Worm (Caenorhabditis elegans) whole organism, young adult: ENCODE measurements around the gene klp-4.

Experiments used
- F52B5.7 ChIP-seq: sonication (generic microtip); optimal IDR thresholded peaks from 2 replicates; lab custom pipeline; 2016; ENCODE audit warnings: mild to moderate bottlenecking, missing genetic modification characterization, missing compliant biosample characterization
- attf-3 ChIP-seq: fragments of 200-800 bp; sonication (Bioruptor generic); conservative IDR thresholded peaks from 2 replicates; pipeline ENCODE4 v1.3.6; 2022; ENCODE audit warnings: missing genetic modification reagents, missing genetic modification characterization, missing compliant biosample characterization
- ceh-58 ChIP-seq: fragments of 200-800 bp; sonication (Bioruptor generic); IDR thresholded peaks from 2 replicates; pipeline ENCODE4 v1.3.6; 2022; ENCODE audit warnings: missing genetic modification characterization, missing compliant biosample characterization
- dox-1 ChIP-seq: fragments of 200-800 bp; sonication (Bioruptor generic); IDR thresholded peaks from 2 replicates; pipeline ENCODE4 v1.3.6; 2022; ENCODE audit warnings: missing genetic modification reagents, missing genetic modification characterization, missing compliant biosample characterization
- ets-4 ChIP-seq: fragments of 200-800 bp; sonication (Bioruptor generic); optimal IDR thresholded peaks from 2 replicates; lab custom pipeline; 2018; ENCODE audit warnings: mild to moderate bottlenecking, missing genetic modification characterization, missing compliant biosample characterization
- pbrm-1 ChIP-seq: fragments of 200-800 bp; sonication (Bioruptor generic); IDR thresholded peaks from 2 replicates; pipeline ENCODE4 v1.3.6; 2022; ENCODE audit warnings: missing genetic modification reagents, missing genetic modification characterization, missing compliant biosample characterization
- ztf-6 ChIP-seq: fragments of 200-800 bp; sonication (Bioruptor generic); IDR thresholded peaks from 2 replicates; pipeline ENCODE4 v1.3.6; 2022; ENCODE audit warnings: missing genetic modification reagents, missing genetic modification characterization, missing compliant biosample characterization

DNA sequence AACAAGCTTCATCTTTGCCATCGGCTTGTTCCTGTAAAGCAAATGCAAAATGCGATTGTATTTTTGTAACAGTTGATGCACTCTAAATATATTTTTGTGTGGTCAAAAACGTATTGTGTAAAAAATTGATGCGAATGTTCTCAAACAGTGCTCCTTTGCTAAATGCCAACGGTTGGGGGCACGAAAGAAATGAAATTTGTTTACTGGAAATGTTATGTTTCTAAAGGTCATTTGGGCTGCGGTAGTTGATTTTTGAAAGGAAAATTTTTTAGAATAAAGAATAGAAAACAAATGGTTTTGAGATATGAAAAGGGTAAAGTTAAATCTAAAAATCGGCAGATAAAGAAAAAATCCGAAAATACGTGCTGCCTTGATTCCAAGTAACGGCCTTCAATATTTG lies 8.0 kb downstream of the klp-4 start, which contains the start of gene C15C7.6:
- TF ChIP-seq ets-4 (GFP tag; lab: Kevin White, UChicago), result no peak
- no peak for TF ChIP-seq ceh-58 (GFP tag; lab: Robert Waterston, UW)
- TF ChIP-seq attf-3, result no peak
- TF ChIP-seq dox-1 (GFP tag; lab: Robert Waterston, UW), result no peak
- TF ChIP-seq F52B5.7, result no peak
- no peak for TF ChIP-seq pbrm-1
- TF ChIP-seq ztf-6 (GFP tag; lab: Robert Waterston, UW), result no peak
